Fruit fly (Drosophila melanogaster) whole organism, embryonic: ENCODE data around the gene CG31141.

ENCODE experiments used
- Adf1 ChIP-seq: fragments of 200-800 bp; sonication (Bioruptor generic); IDR thresholded peaks from 2 replicates; pipeline ENCODE4 v1.3.6; 2022; ENCODE audit warnings: missing biosample characterization, missing genetic modification characterization
- B-H1 ChIP-seq: fragments of 200-800 bp; sonication (Bioruptor generic); IDR thresholded peaks from 3 replicates; pipeline ENCODE4 v1.3.6; 2022; ENCODE audit warnings: missing biosample characterization, missing genetic modification characterization
- BEAF-32 ChIP-seq: fragments of 200-800 bp; sonication (Bioruptor generic); optimal IDR thresholded peaks from 3 replicates; lab custom pipeline; 2017; ENCODE audit warnings: missing biosample characterization, missing genetic modification characterization, mild to moderate bottlenecking, moderate library complexity, missing genetic modification reagents
- CG1024 ChIP-seq: fragments of 200-800 bp; sonication (Bioruptor generic); IDR thresholded peaks from 2 replicates; pipeline ENCODE4 v1.3.6; 2022; ENCODE audit warnings: missing biosample characterization, missing genetic modification characterization
- CG11723 ChIP-seq: fragments of 200-800 bp; sonication (Bioruptor generic); optimal IDR thresholded peaks from 2 replicates; lab custom pipeline; 2017; ENCODE audit warnings: missing biosample characterization, mild to moderate bottlenecking, missing genetic modification characterization
- CG12104 ChIP-seq: fragments of 200-800 bp; sonication (Bioruptor generic); optimal IDR thresholded peaks from 3 replicates; lab custom pipeline; 2016; ENCODE audit warnings: missing biosample characterization, missing genetic modification characterization
- CG12236 ChIP-seq: fragments of 200-800 bp; sonication (Bioruptor generic); optimal IDR thresholded peaks from 2 replicates; lab custom pipeline; 2016; ENCODE audit warnings: missing biosample characterization, missing genetic modification characterization
- CG14860 ChIP-seq: fragments of 200-800 bp; sonication (Bioruptor generic); IDR thresholded peaks from 3 replicates; pipeline ENCODE4 v1.3.6; 2022; ENCODE audit warnings: missing biosample characterization, missing genetic modification characterization; ENCODE audit not compliant: partially characterized antibody
- CG15073 ChIP-seq: fragments of 200-800 bp; sonication (Bioruptor generic); optimal IDR thresholded peaks from 2 replicates; lab custom pipeline; 2016; ENCODE audit warnings: missing biosample characterization, missing genetic modification characterization
- CG16863 ChIP-seq: fragments of 200-800 bp; sonication (Bioruptor generic); optimal IDR thresholded peaks from 3 replicates; lab custom pipeline; 2016; ENCODE audit warnings: missing biosample characterization, missing genetic modification characterization
- CG17186 ChIP-seq: fragments of 200-800 bp; sonication (Bioruptor generic); optimal IDR thresholded peaks from 3 replicates; lab custom pipeline; 2017; ENCODE audit warnings: missing biosample characterization, missing genetic modification reagents, missing genetic modification characterization
- CG17361 ChIP-seq: fragments of 200-800 bp; sonication (Bioruptor generic); IDR thresholded peaks from 3 replicates; pipeline ENCODE4 v1.3.6; 2022; ENCODE audit warnings: missing biosample characterization, missing genetic modification characterization
- CG17612 ChIP-seq: fragments of 200-800 bp; sonication (Bioruptor generic); IDR thresholded peaks from 2 replicates; pipeline ENCODE4 v1.3.6; 2022; ENCODE audit warnings: missing biosample characterization, missing genetic modification characterization
- CG17829 ChIP-seq: fragments of 200-800 bp; optimal IDR thresholded peaks from 2 replicates; lab custom pipeline; 2019; ENCODE audit warnings: missing biosample characterization, mild to moderate bottlenecking, missing genetic modification characterization, moderate library complexity
- CG1792 ChIP-seq: fragments of 200-800 bp; sonication (Bioruptor generic); optimal IDR thresholded peaks from 2 replicates; lab custom pipeline; 2016; ENCODE audit warnings: missing biosample characterization, missing genetic modification characterization
- CG30020 ChIP-seq: fragments of 200-800 bp; optimal IDR thresholded peaks from 2 replicates; lab custom pipeline; 2019; ENCODE audit warnings: missing biosample characterization, mild to moderate bottlenecking, missing genetic modification characterization, moderate library complexity
- CG32772 ChIP-seq: fragments of 200-800 bp; sonication (Bioruptor generic); IDR thresholded peaks from 2 replicates; pipeline ENCODE4 v1.3.6; 2022; ENCODE audit warnings: missing biosample characterization, missing genetic modification characterization
- CG4820 ChIP-seq: fragments of 200-800 bp; sonication (Bioruptor generic); optimal IDR thresholded peaks from 3 replicates; lab custom pipeline; 2016; ENCODE audit warnings: missing biosample characterization, missing genetic modification characterization
- CG6765 ChIP-seq: fragments of 200-800 bp; sonication (Bioruptor generic); optimal IDR thresholded peaks from 3 replicates; lab custom pipeline; 2017; ENCODE audit warnings: missing biosample characterization, mild to moderate bottlenecking, missing genetic modification characterization
- CG8765 ChIP-seq: fragments of 200-800 bp; sonication (Bioruptor generic); IDR thresholded peaks from 2 replicates; pipeline ENCODE4 v1.3.6; 2022; ENCODE audit warnings: missing biosample characterization, missing genetic modification characterization
- CG9932 ChIP-seq: fragments of 200-800 bp; sonication (Bioruptor generic); IDR thresholded peaks from 2 replicates; pipeline ENCODE4 v1.3.6; 2022; ENCODE audit warnings: missing biosample characterization, missing genetic modification characterization
- CTCF ChIP-seq: fragments of 200-800 bp; sonication (Bioruptor generic); optimal IDR thresholded peaks from 2 replicates; lab custom pipeline; 2017; ENCODE audit warnings: missing biosample characterization, mild to moderate bottlenecking, missing genetic modification characterization, moderate library complexity
- Dref ChIP-seq: fragments of 200-800 bp; sonication (Bioruptor generic); IDR thresholded peaks from 2 replicates; pipeline ENCODE4 v1.3.6; 2022; ENCODE audit warnings: missing biosample characterization, missing genetic modification characterization
- Elba2 ChIP-seq: fragments of 200-800 bp; sonication (Bioruptor generic); optimal IDR thresholded peaks from 3 replicates; lab custom pipeline; 2016; ENCODE audit warnings: missing biosample characterization, missing genetic modification characterization
- Fer2 ChIP-seq: fragments of 200-800 bp; sonication (Bioruptor generic); optimal IDR thresholded peaks from 2 replicates; lab custom pipeline; 2018; ENCODE audit warnings: missing biosample characterization, mild to moderate bottlenecking, missing genetic modification characterization, moderate library complexity
- Gug ChIP-seq: fragments of 200-800 bp; sonication (Bioruptor generic); IDR thresholded peaks from 4 replicates; pipeline ENCODE4 v1.3.6; 2022; ENCODE audit warnings: missing biosample characterization, missing genetic modification characterization
- HLH4C ChIP-seq: fragments of 200-800 bp; sonication (Bioruptor generic); IDR thresholded peaks from 3 replicates; pipeline ENCODE4 v1.3.6; 2022; ENCODE audit warnings: missing biosample characterization, missing genetic modification characterization; ENCODE audit not compliant: partially characterized antibody
- Lpt ChIP-seq: fragments of >200 bp; optimal IDR thresholded peaks from 2 replicates; lab custom pipeline; 2018; ENCODE audit warnings: missing biosample characterization, missing genetic modification characterization
- MTF-1 ChIP-seq: fragments of 200-800 bp; sonication (Bioruptor generic); optimal IDR thresholded peaks from 2 replicates; lab custom pipeline; 2018; ENCODE audit warnings: missing biosample characterization, mild to moderate bottlenecking, missing genetic modification characterization, borderline replicate concordance
- Nf-YC ChIP-seq: fragments of 200-800 bp; optimal IDR thresholded peaks from 3 replicates; lab custom pipeline; 2019; ENCODE audit warnings: missing biosample characterization, mild to moderate bottlenecking, missing genetic modification characterization, moderate library complexity
- Optix ChIP-seq: fragments of 200-800 bp; sonication (Bioruptor generic); IDR thresholded peaks from 3 replicates; pipeline ENCODE4 v1.3.6; 2022; ENCODE audit warnings: missing biosample characterization, missing genetic modification characterization
- Sry-δ ChIP-seq: fragments of 200-800 bp; sonication (Bioruptor generic); optimal IDR thresholded peaks from 2 replicates; lab custom pipeline; 2016; ENCODE audit warnings: missing biosample characterization, missing genetic modification characterization
- Xrp1 ChIP-seq: fragments of 200-800 bp; sonication (Bioruptor generic); IDR thresholded peaks from 2 replicates; pipeline ENCODE4 v1.3.6; 2022; ENCODE audit warnings: missing biosample characterization, missing genetic modification characterization
- bowl ChIP-seq: fragments of 200-800 bp; sonication (Bioruptor generic); IDR thresholded peaks from 2 replicates; pipeline ENCODE4 v1.3.6; 2022; ENCODE audit warnings: missing biosample characterization, missing genetic modification characterization
- chn ChIP-seq: fragments of 200-800 bp; sonication (Bioruptor generic); optimal IDR thresholded peaks from 2 replicates; lab custom pipeline; 2016; ENCODE audit warnings: missing biosample characterization, missing genetic modification characterization
- ci ChIP-seq: fragments of 200-800 bp; sonication (Bioruptor generic); IDR thresholded peaks from 3 replicates; pipeline ENCODE4 v1.3.6; 2022; ENCODE audit warnings: missing biosample characterization, missing genetic modification characterization
- kni ChIP-seq: fragments of 200-800 bp; sonication (Bioruptor generic); optimal IDR thresholded peaks from 3 replicates; lab custom pipeline; 2017; ENCODE audit warnings: mild to moderate bottlenecking, missing biosample characterization, missing genetic modification reagents, missing genetic modification characterization
- lbe ChIP-seq: fragments of 200-800 bp; sonication (Bioruptor generic); optimal IDR thresholded peaks from 2 replicates; lab custom pipeline; 2016; ENCODE audit warnings: missing biosample characterization, mild to moderate bottlenecking, missing genetic modification characterization
- mam ChIP-seq: fragments of 200-800 bp; sonication (Bioruptor generic); optimal IDR thresholded peaks from 3 replicates; lab custom pipeline; 2016; ENCODE audit warnings: missing biosample characterization, missing genetic modification characterization
- oc ChIP-seq: fragments of 200-800 bp; sonication (Bioruptor generic); optimal IDR thresholded peaks from 2 replicates; lab custom pipeline; 2018; ENCODE audit warnings: missing biosample characterization, mild to moderate bottlenecking, missing genetic modification characterization, moderate library complexity
- pan ChIP-seq, 4 experiments: fragments of >200 bp in 3 of 4; fragments of 200-800 bp in 1 of 4; sonication (Bioruptor generic) in 1 of 4; optimal IDR thresholded peaks in 3 of 4; IDR thresholded peaks in 1 of 4; 2 replicates each; pipeline versions ENCODE4 v1.3.6 to Lab custom; 2017 to 2022; ENCODE audit warnings: missing biosample characterization in 2 of 4, missing genetic modification characterization in 2 of 4, mixed read lengths in 1 of 4
- pfk ChIP-seq: fragments of 200-800 bp; sonication (Bioruptor generic); optimal IDR thresholded peaks from 2 replicates; lab custom pipeline; 2018; ENCODE audit warnings: missing biosample characterization, mild to moderate bottlenecking, missing genetic modification characterization, moderate library complexity
- shn ChIP-seq: fragments of 200-800 bp; sonication (Bioruptor generic); optimal IDR thresholded peaks from 3 replicates; lab custom pipeline; 2016; ENCODE audit warnings: missing biosample characterization, missing genetic modification characterization
- sima ChIP-seq: fragments of 200-800 bp; sonication (Bioruptor generic); optimal IDR thresholded peaks from 2 replicates; lab custom pipeline; 2016; ENCODE audit warnings: missing biosample characterization, missing genetic modification characterization
- usp ChIP-seq: fragments of >200 bp; optimal IDR thresholded peaks from 2 replicates; lab custom pipeline; 2017; ENCODE audit warnings: missing biosample characterization, missing genetic modification characterization
- vvl ChIP-seq: fragments of 200-800 bp; sonication (Bioruptor generic); IDR thresholded peaks from 2 replicates; pipeline ENCODE4 v1.3.6; 2022; ENCODE audit warnings: missing biosample characterization, missing genetic modification characterization
- wor ChIP-seq: fragments of 200-800 bp; sonication (Bioruptor generic); IDR thresholded peaks from 2 replicates; pipeline ENCODE4 v1.3.6; 2022; ENCODE audit warnings: missing biosample characterization, missing genetic modification characterization
- yki ChIP-seq: fragments of >200 bp; optimal IDR thresholded peaks from 3 replicates; lab custom pipeline; 2018
- z ChIP-seq: fragments of 200-800 bp; sonication (Bioruptor generic); IDR thresholded peaks from 3 replicates; pipeline ENCODE4 v1.3.6; 2022; ENCODE audit warnings: missing biosample characterization, missing genetic modification characterization
- zfh2 ChIP-seq: fragments of 200-800 bp; sonication (Bioruptor generic); optimal IDR thresholded peaks from 2 replicates; lab custom pipeline; 2016; ENCODE audit warnings: missing biosample characterization, missing genetic modification characterization

The CG31141 gene

DNA sequence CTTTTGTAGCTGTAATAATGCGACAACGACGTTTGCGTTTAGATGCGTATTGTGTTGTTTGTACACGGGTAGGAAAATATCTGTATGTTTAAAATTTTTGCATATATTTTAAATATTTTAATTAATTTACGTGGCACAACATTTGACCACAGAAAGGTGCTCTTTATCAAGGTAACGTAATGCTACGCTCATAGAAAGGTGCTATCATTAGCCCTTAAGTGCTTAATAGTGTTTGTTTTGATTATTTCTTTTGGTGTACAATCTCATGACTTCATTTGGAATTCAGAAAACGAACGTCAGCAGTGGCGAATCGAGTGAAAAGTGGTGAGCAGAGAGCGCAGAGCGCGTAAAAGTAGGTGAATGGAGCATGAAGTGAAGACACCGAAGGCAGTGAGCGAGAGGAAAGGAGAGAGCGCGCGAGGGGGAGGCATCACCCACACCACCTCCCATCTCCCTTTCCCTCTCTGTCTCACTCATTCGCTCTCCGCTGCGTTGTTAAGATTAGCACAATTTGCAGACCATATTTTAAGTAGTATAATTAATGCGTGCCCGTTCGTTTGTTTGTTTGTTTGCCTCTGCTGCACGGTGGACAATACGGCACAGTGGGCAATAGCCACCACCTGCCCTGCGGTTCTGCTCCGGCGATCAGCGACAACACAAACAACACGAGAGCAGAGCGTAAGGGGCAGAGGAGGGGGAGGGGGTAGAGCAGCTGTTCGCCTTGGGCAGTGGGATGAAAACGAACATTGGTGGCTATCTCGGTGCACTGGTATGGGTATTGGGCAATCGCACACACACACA lies 1.2 kb upstream of the CG31141 start (continued):
- TF ChIP-seq z (GFP tag; lab: Robert Waterston, UW): peak; percentile 94
- no peak for TF ChIP-seq CG8765
- TF ChIP-seq usp: no peak
- TF ChIP-seq Gug (GFP tag; lab: Robert Waterston, UW): peak; percentile 39; the same call in 2 of the 4 replicates
- TF ChIP-seq Elba2: no peak
- TF ChIP-seq CG17186: no peak
- TF ChIP-seq CG6765 (GFP tag; lab: Kevin White, UChicago): no peak
- peak; percentile 2 for TF ChIP-seq shn
- TF ChIP-seq CG17829 (tag; lab: Kevin White, UChicago): no peak
- TF ChIP-seq Dref: no peak
- peak; percentile 70 for TF ChIP-seq yki (lab: Kevin White, UChicago)
- peak; percentile 57; the same call in 1 of the 3 replicates for TF ChIP-seq ci (GFP tag; lab: Robert Waterston, UW)
- peak; percentile 14 for TF ChIP-seq Nf-YC
- TF ChIP-seq CG14860 (GFP tag; lab: Robert Waterston, UW): no peak
- TF ChIP-seq CG4820 (GFP tag; lab: Kevin White, UChicago): no peak
- TF ChIP-seq CG9932: peak; percentile 34; the same call in 1 of the 2 replicates
- peak; percentile 81 for TF ChIP-seq kni
- peak; percentile 1 for TF ChIP-seq mam (GFP tag; lab: Kevin White, UChicago)
- TF ChIP-seq Adf1 (GFP tag; lab: Robert Waterston, UW): peak; percentile 40; the same call in 1 of the 2 replicates
- TF ChIP-seq CG30020 (tag; lab: Kevin White, UChicago): no peak
- TF ChIP-seq pan (optimal IDR thresholded peaks at IDR 0.05; lab: Kevin White, UChicago): no peak
- peak in 1 of 2 experiments; percentile 71 for TF ChIP-seq pan (GFP tag; optimal IDR thresholded peaks at IDR 0.05 in 1 of 2, IDR thresholded peaks at IDR 0.05 in 1 of 2)
- TF ChIP-seq lbe (GFP tag; lab: Kevin White, UChicago): peak; percentile 21
- no peak for TF ChIP-seq CTCF
- no peak for TF ChIP-seq wor (GFP tag; lab: Robert Waterston, UW)
- peak; percentile 26 for TF ChIP-seq MTF-1 (GFP tag; lab: Kevin White, UChicago)
- no peak for TF ChIP-seq CG15073 (GFP tag; lab: Kevin White, UChicago)
- TF ChIP-seq B-H1 (GFP tag; lab: Robert Waterston, UW): 0 out of 3 replicates have a peak, but pooled peaks have one; percentile 37
- TF ChIP-seq zfh2 (GFP tag; lab: Kevin White, UChicago): no peak
- no peak; the same call in 1 of the 2 replicates for TF ChIP-seq CG1024
- no peak for TF ChIP-seq oc (tag; lab: Kevin White, UChicago)
- TF ChIP-seq pfk (GFP tag; lab: Kevin White, UChicago): peak; percentile 8
- TF ChIP-seq CG12104 (GFP tag; lab: Kevin White, UChicago): peak; percentile 5
- peak; percentile 30; the same call in 1 of the 3 replicates for TF ChIP-seq Optix (GFP tag; lab: Robert Waterston, UW)
- no peak for TF ChIP-seq HLH4C (GFP tag; lab: Robert Waterston, UW)
- TF ChIP-seq vvl: peak; percentile 71
- no peak for TF ChIP-seq sima (GFP tag; lab: Kevin White, UChicago)
- no peak for TF ChIP-seq Lpt (GFP tag; lab: Kevin White, UChicago)
- no peak for TF ChIP-seq CG16863 (GFP tag; lab: Kevin White, UChicago)
- TF ChIP-seq Sry-δ (GFP tag; lab: Kevin White, UChicago): no peak
- TF ChIP-seq CG17361 (GFP tag; lab: Robert Waterston, UW): peak; percentile 59; the same call in 2 of the 3 replicates
- no peak for TF ChIP-seq chn
- TF ChIP-seq Fer2 (tag; lab: Kevin White, UChicago): no peak
- 0 out of 2 replicates have a peak, but pooled peaks have one; percentile 11 for TF ChIP-seq CG17612 (GFP tag; lab: Robert Waterston, UW)
- no peak; the same call in 1 of the 2 replicates for TF ChIP-seq bowl (GFP tag; lab: Robert Waterston, UW)
- TF ChIP-seq Xrp1 (GFP tag; lab: Robert Waterston, UW): peak; percentile 58
- peak; percentile 2 for TF ChIP-seq CG12236
- TF ChIP-seq BEAF-32 (GFP tag; lab: Kevin White, UChicago): no peak
- TF ChIP-seq CG32772 (GFP tag; lab: Robert Waterston, UW): 0 out of 2 replicates have a peak, but pooled peaks have one; percentile 7
- no peak for TF ChIP-seq CG11723 (GFP tag; lab: Kevin White, UChicago)
- TF ChIP-seq CG1792 (GFP tag; lab: Kevin White, UChicago): peak; percentile 23
